Fruit fly (Drosophila melanogaster) whole organism, larva: Measurements from ENCODE around the gene pkaap.
A peak's percentile ranks its signal among the peaks of the same experiment; 100 is the strongest.

Experiments
- noc ChIP-seq: fragments of 200-800 bp; sonication (Bioruptor generic); optimal IDR thresholded peaks from 3 replicates; lab custom pipeline; 2019; ENCODE audit warnings: missing biosample characterization, mild to moderate bottlenecking, missing genetic modification characterization, moderate library complexity

pkaap gene

dm6 chr2L:16270667-16271485 lies 17.2 kb upstream of the pkaap start:
- peak; percentile 92 for TF ChIP-seq noc (tag; lab: Kevin White, UChicago)

- no peak for TF ChIP-seq noc (tag; lab: Kevin White, UChicago)
These were observed 16.6 kb upstream of the pkaap start for dm6 chr2L:16271486-16271806.

dm6 chr2L:16272730-16273129 lies 15.4 kb upstream of the pkaap start:
- TF ChIP-seq noc (tag; lab: Kevin White, UChicago): no peak

- TF ChIP-seq noc (tag; lab: Kevin White, UChicago): no peak
These were observed 14.7 kb upstream of the pkaap start for dm6 chr2L:16273439-16273838.

- no peak for TF ChIP-seq noc (tag; lab: Kevin White, UChicago)
These were observed 14.0 kb upstream of the pkaap start for dm6 chr2L:16274100-16274499.

dm6 chr2L:16275177-16275808 lies 12.8 kb upstream of the pkaap start:
- TF ChIP-seq noc (tag; lab: Kevin White, UChicago): no peak

- TF ChIP-seq noc (tag; lab: Kevin White, UChicago): no peak
These were observed 12.3 kb upstream of the pkaap start for dm6 chr2L:16275809-16276178.

- no peak for TF ChIP-seq noc (tag; lab: Kevin White, UChicago)
These were observed 11.3 kb upstream of the pkaap start for dm6 chr2L:16276820-16277219.

dm6 chr2L:16277922-16278321 lies 10.2 kb upstream of the pkaap start:
- no peak for TF ChIP-seq noc (tag; lab: Kevin White, UChicago)

- no peak for TF ChIP-seq noc (tag; lab: Kevin White, UChicago)
These were observed 9.2 kb upstream of the pkaap start for dm6 chr2L:16278842-16279241.

dm6 chr2L:16279774-16280252 lies 8.3 kb upstream of the pkaap start:
- TF ChIP-seq noc (tag; lab: Kevin White, UChicago): peak; percentile 67

- no peak for TF ChIP-seq noc (tag; lab: Kevin White, UChicago)
These were observed 6.5 kb upstream of the pkaap start for dm6 chr2L:16281419-16282076.

dm6 chr2L:16282077-16282471 lies 6.0 kb upstream of the pkaap start:
- TF ChIP-seq noc (tag; lab: Kevin White, UChicago): no peak

dm6 chr2L:16282856-16283255 lies 5.2 kb upstream of the pkaap start:
- TF ChIP-seq noc (tag; lab: Kevin White, UChicago): no peak

dm6 chr2L:16284306-16285299 lies 3.5 kb upstream of the pkaap start:
- peak; percentile 72 for TF ChIP-seq noc (tag; lab: Kevin White, UChicago)
